Fruit fly (Drosophila melanogaster): ENCODE results near the gene CG13678.

The CG13678 gene

DNA sequence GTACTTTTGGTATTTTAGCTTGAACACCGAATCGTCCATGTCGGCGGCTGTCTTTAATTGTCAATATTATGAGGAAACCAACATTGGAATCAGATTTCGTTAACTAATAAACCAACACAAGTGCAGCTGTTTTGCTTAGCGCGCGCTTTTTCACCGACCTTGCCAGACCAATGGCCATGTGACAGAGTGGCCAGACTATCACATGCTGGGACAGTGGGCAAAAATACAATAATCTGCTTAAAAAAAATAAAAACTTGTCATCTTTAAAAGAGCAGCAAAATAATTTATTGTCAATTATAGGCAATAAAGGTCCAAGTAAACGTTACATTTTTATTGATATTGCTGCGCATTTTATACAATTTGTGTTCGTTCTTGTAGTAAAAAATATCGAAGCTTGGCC is 46.1 kb upstream of the CG13678 start, which contains the start of gene RecQ4 (continued):
- TF ChIP-seq CG16813 (GFP tag; IDR thresholded peaks at IDR 0.05; ENCODE audit: partially characterized antibody), result peak; percentile 58
- no peak for TF ChIP-seq en (GFP tag; optimal IDR thresholded peaks at IDR 0.05)
- peak; percentile 52; the same call in 1 of the 2 replicates for TF ChIP-seq CG42726 (GFP tag; IDR thresholded peaks at IDR 0.05; ENCODE audit: partially characterized antibody)
- no peak for TF ChIP-seq Max (GFP tag; optimal IDR thresholded peaks at IDR 0.05)
- no peak for TF ChIP-seq CG1603 (tag; optimal IDR thresholded peaks at IDR 0.05)
- no peak for TF ChIP-seq Awh (GFP tag; IDR thresholded peaks at IDR 0.05)
- no peak for TF ChIP-seq Gsc (GFP tag; IDR thresholded peaks at IDR 0.05)

DNA sequence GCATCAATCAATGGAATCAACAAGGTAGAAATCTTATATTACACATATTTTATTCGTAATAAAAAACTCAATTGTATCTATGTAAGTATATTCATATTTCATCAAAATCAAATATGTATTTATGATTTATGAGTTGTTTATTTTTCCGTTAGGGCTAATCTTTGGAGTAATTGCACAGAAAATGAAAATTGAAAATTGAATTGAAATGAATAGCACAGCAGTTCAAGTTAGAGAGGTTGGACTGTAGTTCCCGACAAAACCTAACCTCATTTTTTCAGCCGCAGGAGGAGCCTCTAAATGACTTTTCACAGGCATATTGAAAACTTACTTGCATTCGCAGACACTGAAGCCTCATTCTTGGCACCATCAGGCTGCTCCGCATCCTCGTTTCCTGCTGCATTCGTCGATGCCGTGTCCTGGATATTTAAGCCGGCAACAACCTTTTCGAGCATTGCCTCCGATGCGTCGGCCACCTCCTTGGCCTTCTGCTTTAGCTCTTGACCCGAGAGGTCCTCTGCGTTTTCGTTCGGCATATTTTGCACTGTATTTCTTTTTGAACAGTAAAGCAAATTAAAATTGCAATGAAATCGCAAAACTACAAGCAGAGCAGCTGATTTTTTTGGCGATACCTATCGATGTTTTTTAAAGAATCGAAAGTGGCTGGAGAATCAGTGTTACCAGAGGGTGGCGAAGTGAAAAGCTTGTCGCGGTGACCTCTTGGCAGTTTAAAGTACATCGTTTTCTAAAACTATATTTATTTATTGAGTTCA is 44.0 kb upstream of the CG13678 start, which contains the start of gene Nmt:
Gene Nmt (minus strand): TSS at position 635 of the 770 bp plus-strand sequence.
- no peak for TF ChIP-seq CG8924 (tag; optimal IDR thresholded peaks at IDR 0.05)
- no peak for TF ChIP-seq lbe (GFP tag; optimal IDR thresholded peaks at IDR 0.05)
- peak; percentile 25 for TF ChIP-seq CG3847 (GFP tag; IDR thresholded peaks at IDR 0.05)
- TF ChIP-seq hkb (optimal IDR thresholded peaks at IDR 0.05), result no peak
- 0 out of 2 replicates have a peak, but pooled peaks have one; percentile 26 for TF ChIP-seq hkb (GFP tag; IDR thresholded peaks at IDR 0.05)
- no peak for TF ChIP-seq CG6813 (GFP tag; optimal IDR thresholded peaks at IDR 0.05)
- peak; percentile 71 for TF ChIP-seq HLH4C (GFP tag; IDR thresholded peaks at IDR 0.05; ENCODE audit: partially characterized antibody)
- TF ChIP-seq gsb-n (tag; optimal IDR thresholded peaks at IDR 0.05), result no peak
- peak; percentile 64; the same call in 1 of the 2 replicates for TF ChIP-seq H2.0 (GFP tag; IDR thresholded peaks at IDR 0.05)
- TF ChIP-seq CG1602 (GFP tag; optimal IDR thresholded peaks at IDR 0.05), result peak; percentile 26
- TF ChIP-seq CG11695 (GFP tag; IDR thresholded peaks at IDR 0.05), result 0 out of 3 replicates have a peak, but pooled peaks have one; percentile 6
- no peak for TF ChIP-seq tin (GFP tag; optimal IDR thresholded peaks at IDR 0.05)
- peak; percentile 36 for TF ChIP-seq CG10209 (GFP tag; optimal IDR thresholded peaks at IDR 0.05)
- peak; percentile 82 for TF ChIP-seq CG16813 (GFP tag; IDR thresholded peaks at IDR 0.05; ENCODE audit: partially characterized antibody)
- TF ChIP-seq Bgb (GFP tag; IDR thresholded peaks at IDR 0.05; ENCODE audit: partially characterized antibody), result peak; percentile 80
- peak; percentile 83 for TF ChIP-seq CG13287 (GFP tag; IDR thresholded peaks at IDR 0.05; ENCODE audit: partially characterized antibody)
- TF ChIP-seq esg (GFP tag; conservative IDR thresholded peaks at IDR 0.05), result peak; percentile 42; the same call in 1 of the 2 replicates
- TF ChIP-seq CG14441 (GFP tag; IDR thresholded peaks at IDR 0.05), result no peak
- TF ChIP-seq nau (GFP tag; optimal IDR thresholded peaks at IDR 0.05), result no peak
- peak; percentile 64 for TF ChIP-seq CG32532 (GFP tag; IDR thresholded peaks at IDR 0.05)
- TF ChIP-seq Ets97D (GFP tag; optimal IDR thresholded peaks at IDR 0.05), result peak; percentile 32
- peak; percentile 81 for TF ChIP-seq unc-4 (GFP tag; IDR thresholded peaks at IDR 0.05; ENCODE audit: partially characterized antibody)
- TF ChIP-seq CG9817 (tag; optimal IDR thresholded peaks at IDR 0.05), result peak; percentile 2
- TF ChIP-seq CG2120 (GFP tag; optimal IDR thresholded peaks at IDR 0.05), result peak; percentile 67
- 0 out of 2 replicates have a peak, but pooled peaks have one; percentile 36 for TF ChIP-seq Ada2b (GFP tag; IDR thresholded peaks at IDR 0.05)
- peak; percentile 55; the same call in 1 of the 2 replicates for TF ChIP-seq Rx (GFP tag; IDR thresholded peaks at IDR 0.05)
- TF ChIP-seq BtbVII (GFP tag; optimal IDR thresholded peaks at IDR 0.05), result no peak
- TF ChIP-seq caup (GFP tag; optimal IDR thresholded peaks at IDR 0.05; ENCODE audit: severe bottlenecking), result no peak
- TF ChIP-seq Atf6 (GFP tag; IDR thresholded peaks at IDR 0.05), result peak; percentile 48; the same call in 1 of the 2 replicates
- TF ChIP-seq CG12155 (GFP tag; optimal IDR thresholded peaks at IDR 0.05), result peak; percentile 1
- TF ChIP-seq hb (GFP tag; IDR thresholded peaks at IDR 0.05; ENCODE audit: partially characterized antibody), result 0 out of 3 replicates have a peak, but pooled peaks have one; percentile 24
- no peak for TF ChIP-seq vfl (GFP tag; optimal IDR thresholded peaks at IDR 0.05)
- TF ChIP-seq CHES-1-like (GFP tag; optimal IDR thresholded peaks at IDR 0.05), result peak; percentile 3
- no peak for TF ChIP-seq CG3726 (GFP tag; IDR thresholded peaks at IDR 0.05)
- TF ChIP-seq CG12391 (tag; optimal IDR thresholded peaks at IDR 0.05), result peak; percentile 22
- peak; percentile 51; the same call in 1 of the 2 replicates for TF ChIP-seq nerfin-2 (GFP tag; IDR thresholded peaks at IDR 0.05; ENCODE audit: partially characterized antibody)
- peak; percentile 12; the same call in 1 of the 2 replicates for TF ChIP-seq vvl (GFP tag; IDR thresholded peaks at IDR 0.05)
- peak; percentile 13; the same call in 1 of the 3 replicates for TF ChIP-seq B-H1 (GFP tag; IDR thresholded peaks at IDR 0.05)
- no peak for TF ChIP-seq hth (optimal IDR thresholded peaks at IDR 0.05)
- TF ChIP-seq CG1603 (tag; optimal IDR thresholded peaks at IDR 0.05), result peak; percentile 33
- peak; percentile 38 for TF ChIP-seq mam (GFP tag; optimal IDR thresholded peaks at IDR 0.05)

Measured in whole organism, embryonic.